Worm (Caenorhabditis elegans) whole organism, L2 larva: ENCODE measurements around the gene Y17G9B.5.

Experiments
- ZK546.5 ChIP-seq: sonication (generic microtip); optimal IDR thresholded peaks from 2 replicates; lab custom pipeline; 2017; ENCODE audit warnings: missing biosample characterization, missing genetic modification characterization
- alr-1 ChIP-seq: fragments of 150-350 bp; optimal IDR thresholded peaks from 2 replicates; lab custom pipeline; 2014; ENCODE audit warnings: missing biosample characterization, missing genetic modification characterization
- egl-27 ChIP-seq: sonication (generic microtip); optimal IDR thresholded peaks from 3 replicates; lab custom pipeline; 2017; ENCODE audit warnings: missing biosample characterization, missing genetic modification reagents, missing genetic modification characterization
- elt-3 ChIP-seq: sonication (generic microtip); optimal IDR thresholded peaks from 2 replicates; lab custom pipeline; 2017; ENCODE audit warnings: missing biosample characterization, missing genetic modification characterization

- TF ChIP-seq egl-27 (tag; lab: Kevin White, UChicago): no peak
- no peak for TF ChIP-seq elt-3 (tag; lab: Kevin White, UChicago)
- TF ChIP-seq alr-1: no peak
- TF ChIP-seq ZK546.5 (tag; lab: Kevin White, UChicago): no peak
These were observed 30.1 kb downstream of the Y17G9B.5 start, which contains the start of gene set-15 for ce11 chrIV:4780129-4780528.
